Worm (Caenorhabditis elegans) whole organism, young adult: ENCODE measurements around the gene F19G12.11.

Experiments
- B0019.2 ChIP-seq: fragments of 200-800 bp; sonication (Bioruptor generic); conservative IDR thresholded peaks from 2 replicates; pipeline ENCODE4 v1.3.6; 2022; ENCODE audit warnings: missing genetic modification reagents, missing genetic modification characterization, missing compliant biosample characterization
- F57C9.4 ChIP-seq: sonication (generic microtip); optimal IDR thresholded peaks from 2 replicates; lab custom pipeline; 2017; ENCODE audit warnings: mild to moderate bottlenecking, missing genetic modification characterization, missing compliant biosample characterization
- Y67H2A.10 ChIP-seq: fragments of 200-800 bp; sonication (Bioruptor generic); conservative IDR thresholded peaks from 2 replicates; pipeline ENCODE4 v1.3.6; 2022; ENCODE audit warnings: missing genetic modification reagents, missing genetic modification characterization, missing compliant biosample characterization
- ZK185.1 ChIP-seq: sonication (generic microtip); optimal IDR thresholded peaks from 2 replicates; lab custom pipeline; 2016; ENCODE audit warnings: mild to moderate bottlenecking, missing genetic modification characterization, missing compliant biosample characterization; ENCODE audit not compliant: poor library complexity, severe bottlenecking
- lin-35 ChIP-seq, 3 experiments: fragments of 150-350 bp in 2 of 3; sonication (generic microtip) in 1 of 3; optimal IDR thresholded peaks; 2 replicates each; lab custom pipeline; 2014 to 2018; ENCODE audit warnings: missing biosample characterization in 3 of 3, missing genetic modification characterization in 3 of 3, missing genetic modification reagents in 3 of 3
- somi-1 ChIP-seq: fragments of 200-800 bp; sonication (Bioruptor generic); optimal IDR thresholded peaks from 2 replicates; lab custom pipeline; 2018; ENCODE audit warnings: mild to moderate bottlenecking, missing genetic modification characterization, missing compliant biosample characterization
- tbp1 ChIP-seq: fragments of 200-800 bp; sonication (Bioruptor generic); optimal IDR thresholded peaks from 2 replicates; lab custom pipeline; 2018; ENCODE audit warnings: mild to moderate bottlenecking, missing genetic modification characterization, missing compliant biosample characterization
- ztf-25 ChIP-seq: fragments of 200-800 bp; sonication (Bioruptor generic); IDR thresholded peaks from 2 replicates; pipeline ENCODE4 v1.3.6; 2022; ENCODE audit warnings: missing genetic modification reagents, missing genetic modification characterization, missing compliant biosample characterization

DNA sequence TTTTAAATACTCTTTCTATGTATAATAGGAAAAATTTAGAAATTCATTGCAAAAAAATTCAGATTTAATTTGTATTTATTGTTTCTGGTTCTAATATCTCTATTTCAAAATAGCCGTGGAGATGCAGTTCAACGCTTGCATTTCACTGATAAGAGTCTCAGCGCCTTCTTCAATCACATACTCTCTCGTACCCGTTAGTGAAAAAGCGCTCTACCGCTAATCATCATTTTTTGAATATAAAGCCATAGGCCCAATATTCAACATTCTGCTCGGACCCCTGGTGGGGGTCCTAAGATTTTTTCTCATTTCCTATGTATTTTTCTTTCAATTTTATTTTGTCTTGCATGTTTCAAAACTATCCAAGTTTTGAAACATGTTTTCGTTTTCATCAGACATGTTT is 5.8 kb downstream of the F19G12.11 start:
- TF ChIP-seq B0019.2 (GFP tag; lab: Robert Waterston, UW) (no peak), Y67H2A.10 (GFP tag; lab: Robert Waterston, UW) (no peak), ZK185.1 (tag; lab: Kevin White, UChicago) (no peak), F57C9.4 (tag; lab: Kevin White, UChicago) (no peak), lin-35 (GFP tag; optimal IDR thresholded peaks at IDR 0.05; lab: Kevin White, UChicago) (no peak), ztf-25 (GFP tag; lab: Robert Waterston, UW) (no peak), tbp1 (GFP tag; lab: Kevin White, UChicago) (no peak), somi-1 (GFP tag; lab: Kevin White, UChicago) (no peak)
